Worm (Caenorhabditis elegans) whole organism, L3 larva: Measurements from ENCODE around the gene Y39G8B.9.

Experiments used
- R02D3.7 ChIP-seq: fragments of 150-350 bp; optimal IDR thresholded peaks from 2 replicates; lab custom pipeline; 2014; ENCODE audit warnings: missing biosample characterization, missing genetic modification characterization
- nhr-25 ChIP-seq: sonication (generic microtip); optimal IDR thresholded peaks from 2 replicates; lab custom pipeline; 2017; ENCODE audit warnings: missing biosample characterization, missing genetic modification characterization

DNA sequence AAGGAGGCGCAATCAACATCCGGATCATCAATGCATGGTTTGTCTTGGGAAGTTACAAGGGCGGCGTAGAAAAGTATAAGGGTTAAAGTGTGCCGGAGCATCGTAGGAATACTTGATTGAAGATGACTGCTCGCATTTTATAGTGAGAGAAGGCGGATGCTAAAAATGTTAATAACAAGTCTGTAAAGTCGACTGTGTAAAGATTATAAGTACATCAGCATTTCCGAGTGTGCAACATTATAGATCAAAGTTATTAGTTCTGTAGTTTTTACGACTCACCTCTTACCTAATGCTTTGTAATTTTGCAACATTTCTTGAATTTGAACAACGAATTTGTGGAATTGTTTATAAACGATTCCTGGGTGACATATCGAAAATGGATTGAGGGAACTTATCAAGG is 13.8 kb downstream of the Y39G8B.9 start, which contains the start of gene Y39G8B.7:
- no peak for TF ChIP-seq nhr-25 (tag; lab: Kevin White, UChicago)
- no peak for TF ChIP-seq R02D3.7 (tag; lab: Kevin White, UChicago)
